Fruit fly (Drosophila melanogaster) whole organism, prepupa: ENCODE data around the gene CG31207.

Experiments
- CG10631 ChIP-seq: fragments of 200-800 bp; sonication (Bioruptor generic); optimal IDR thresholded peaks from 2 replicates; lab custom pipeline; 2016; ENCODE audit warnings: missing biosample characterization, missing genetic modification characterization
- CG10669 ChIP-seq: fragments of 200-800 bp; sonication (Bioruptor generic); optimal IDR thresholded peaks from 3 replicates; lab custom pipeline; 2018; ENCODE audit warnings: missing biosample characterization, mild to moderate bottlenecking, missing genetic modification characterization, moderate library complexity
- CG11762 ChIP-seq: fragments of 200-800 bp; sonication (Bioruptor generic); optimal IDR thresholded peaks from 3 replicates; lab custom pipeline; 2016; ENCODE audit warnings: missing biosample characterization, missing genetic modification characterization; ENCODE audit not compliant: insufficient read depth
- CG11902 ChIP-seq: fragments of 200-800 bp; sonication (Bioruptor generic); optimal IDR thresholded peaks from 3 replicates; lab custom pipeline; 2016; ENCODE audit warnings: missing biosample characterization, missing genetic modification characterization
- CG15336 ChIP-seq: fragments of 200-800 bp; sonication (Bioruptor generic); IDR thresholded peaks from 2 replicates; pipeline ENCODE4 v1.3.6; 2022; ENCODE audit warnings: missing biosample characterization, missing genetic modification characterization
- CG1621 ChIP-seq: fragments of 200-800 bp; sonication (Bioruptor generic); optimal IDR thresholded peaks from 3 replicates; lab custom pipeline; 2018; ENCODE audit warnings: missing biosample characterization, mild to moderate bottlenecking, missing genetic modification characterization
- CG16779 ChIP-seq: fragments of 200-800 bp; sonication (Bioruptor generic); optimal IDR thresholded peaks from 3 replicates; lab custom pipeline; 2017; ENCODE audit warnings: missing biosample characterization, mild to moderate bottlenecking, missing genetic modification characterization
- CG3032 ChIP-seq: fragments of 200-800 bp; optimal IDR thresholded peaks from 2 replicates; lab custom pipeline; 2019; ENCODE audit warnings: missing biosample characterization, mild to moderate bottlenecking, missing genetic modification characterization, moderate library complexity
- CG31627 ChIP-seq: fragments of 200-800 bp; sonication (Bioruptor generic); optimal IDR thresholded peaks from 3 replicates; lab custom pipeline; 2016; ENCODE audit warnings: missing biosample characterization, missing genetic modification characterization
- CG32006 ChIP-seq: fragments of 200-800 bp; sonication (Bioruptor generic); optimal IDR thresholded peaks from 3 replicates; lab custom pipeline; 2017; ENCODE audit warnings: missing biosample characterization, mild to moderate bottlenecking, missing genetic modification characterization
- CG34406 ChIP-seq: fragments of 200-800 bp; sonication (Bioruptor generic); optimal IDR thresholded peaks from 3 replicates; lab custom pipeline; 2016; ENCODE audit warnings: missing biosample characterization, missing genetic modification characterization
- CG6163 ChIP-seq: fragments of 200-800 bp; sonication (Bioruptor generic); IDR thresholded peaks from 3 replicates; pipeline ENCODE4 v1.3.6; 2022; ENCODE audit warnings: missing biosample characterization, missing genetic modification characterization
- CG6276 ChIP-seq: fragments of 200-800 bp; sonication (Bioruptor generic); optimal IDR thresholded peaks from 2 replicates; lab custom pipeline; 2017; ENCODE audit warnings: missing biosample characterization, mild to moderate bottlenecking, missing genetic modification characterization
- CG6792 ChIP-seq: fragments of 200-800 bp; sonication (Bioruptor generic); optimal IDR thresholded peaks from 3 replicates; lab custom pipeline; 2016; ENCODE audit warnings: missing biosample characterization, missing genetic modification characterization
- CG6808 ChIP-seq: fragments of 200-800 bp; sonication (Bioruptor generic); optimal IDR thresholded peaks from 3 replicates; lab custom pipeline; 2017; ENCODE audit warnings: missing biosample characterization, missing genetic modification characterization, mild to moderate bottlenecking, moderate library complexity, missing genetic modification reagents
- CG6854 ChIP-seq: fragments of 200-800 bp; sonication (Bioruptor generic); optimal IDR thresholded peaks from 2 replicates; lab custom pipeline; 2017; ENCODE audit warnings: missing biosample characterization, mild to moderate bottlenecking, missing genetic modification characterization
- CG8119 ChIP-seq: fragments of 200-800 bp; sonication (Bioruptor generic); IDR thresholded peaks from 3 replicates; pipeline ENCODE4 v1.3.6; 2022; ENCODE audit warnings: missing biosample characterization, missing genetic modification characterization
- CG8319 ChIP-seq: fragments of 200-800 bp; sonication (Bioruptor generic); optimal IDR thresholded peaks from 3 replicates; lab custom pipeline; 2016; ENCODE audit warnings: missing biosample characterization, missing genetic modification characterization
- CG8632 ChIP-seq: fragments of 200-800 bp; sonication (Bioruptor generic); optimal IDR thresholded peaks from 3 replicates; lab custom pipeline; 2016; ENCODE audit warnings: missing biosample characterization, missing genetic modification characterization
- CG9139 ChIP-seq: fragments of 200-800 bp; sonication (Bioruptor generic); optimal IDR thresholded peaks from 3 replicates; lab custom pipeline; 2017; ENCODE audit warnings: missing biosample characterization, mild to moderate bottlenecking, missing genetic modification characterization
- Eip78C ChIP-seq: fragments of 200-800 bp; sonication (Bioruptor generic); peaks from one replicate; lab custom pipeline; 2016; ENCODE audit warnings: missing biosample characterization, missing genetic modification characterization
- Eip93F ChIP-seq: fragments of 200-800 bp; sonication (Bioruptor generic); optimal IDR thresholded peaks from 2 replicates; lab custom pipeline; 2016; ENCODE audit warnings: missing biosample characterization, mild to moderate bottlenecking, missing genetic modification characterization
- Ets21C ChIP-seq: fragments of 200-800 bp; sonication (Bioruptor generic); optimal IDR thresholded peaks from 3 replicates; lab custom pipeline; 2016; ENCODE audit warnings: missing biosample characterization, missing genetic modification characterization
- Gug ChIP-seq: fragments of 200-800 bp; sonication (Bioruptor generic); IDR thresholded peaks from 2 replicates; pipeline ENCODE4 v1.3.6; 2022; ENCODE audit warnings: missing biosample characterization, missing genetic modification characterization
- Hr38 ChIP-seq: sonication (Bioruptor generic); optimal IDR thresholded peaks from 2 replicates; lab custom pipeline; 2016; ENCODE audit warnings: missing biosample characterization, missing genetic modification characterization
- Hr39 ChIP-seq: fragments of 200-800 bp; sonication (Bioruptor generic); optimal IDR thresholded peaks from 2 replicates; lab custom pipeline; 2016; ENCODE audit warnings: missing biosample characterization, missing genetic modification characterization
- Hr4 ChIP-seq: fragments of 200-800 bp; sonication (Bioruptor generic); optimal IDR thresholded peaks from 3 replicates; lab custom pipeline; 2016; ENCODE audit warnings: missing biosample characterization, missing genetic modification characterization
- Met ChIP-seq: fragments of 200-800 bp; sonication (Bioruptor generic); optimal IDR thresholded peaks from 3 replicates; lab custom pipeline; 2016; ENCODE audit warnings: missing biosample characterization, missing genetic modification characterization
- OdsH ChIP-seq: fragments of 200-800 bp; sonication (Bioruptor generic); optimal IDR thresholded peaks from 3 replicates; lab custom pipeline; 2016; ENCODE audit warnings: missing biosample characterization, missing genetic modification characterization
- Smox ChIP-seq: fragments of 200-800 bp; sonication (Bioruptor generic); optimal IDR thresholded peaks from 3 replicates; lab custom pipeline; 2016; ENCODE audit warnings: missing biosample characterization, missing genetic modification characterization
- Sox102F ChIP-seq: fragments of 200-800 bp; sonication (Bioruptor generic); optimal IDR thresholded peaks from 2 replicates; lab custom pipeline; 2016; ENCODE audit warnings: missing biosample characterization, mild to moderate bottlenecking, missing genetic modification characterization
- Sox14 ChIP-seq: fragments of 200-800 bp; sonication (Bioruptor generic); optimal IDR thresholded peaks from 3 replicates; lab custom pipeline; 2016; ENCODE audit warnings: missing biosample characterization, missing genetic modification characterization
- acj6 ChIP-seq: fragments of 200-800 bp; sonication (Bioruptor generic); optimal IDR thresholded peaks from 3 replicates; lab custom pipeline; 2016; ENCODE audit warnings: missing biosample characterization, missing genetic modification characterization
- dsx ChIP-seq: fragments of 200-800 bp; optimal IDR thresholded peaks from 3 replicates; lab custom pipeline; 2019; ENCODE audit warnings: missing biosample characterization, mild to moderate bottlenecking, missing genetic modification characterization, moderate library complexity; ENCODE audit not compliant: poor library complexity, severe bottlenecking
- esn ChIP-seq: fragments of 200-800 bp; sonication (Bioruptor generic); optimal IDR thresholded peaks from 2 replicates; lab custom pipeline; 2016; ENCODE audit warnings: missing biosample characterization, mild to moderate bottlenecking, missing genetic modification characterization, moderate library complexity
- fd59A ChIP-seq: fragments of 200-800 bp; sonication (Bioruptor generic); optimal IDR thresholded peaks from 2 replicates; lab custom pipeline; 2017; ENCODE audit warnings: missing biosample characterization, mild to moderate bottlenecking, missing genetic modification characterization, missing genetic modification reagents
- fd85E ChIP-seq: fragments of 200-800 bp; sonication (Bioruptor generic); optimal IDR thresholded peaks from 3 replicates; lab custom pipeline; 2016; ENCODE audit warnings: missing biosample characterization, missing genetic modification characterization
- fkh ChIP-seq: fragments of 200-800 bp; sonication (Bioruptor generic); optimal IDR thresholded peaks from 3 replicates; lab custom pipeline; 2017; ENCODE audit warnings: missing biosample characterization, mild to moderate bottlenecking, missing genetic modification characterization, moderate library complexity
- lz ChIP-seq: fragments of 200-800 bp; sonication (Bioruptor generic); optimal IDR thresholded peaks from 3 replicates; lab custom pipeline; 2016; ENCODE audit warnings: missing biosample characterization, missing genetic modification characterization
- net ChIP-seq: fragments of 200-800 bp; sonication (Bioruptor generic); optimal IDR thresholded peaks from 3 replicates; lab custom pipeline; 2016; ENCODE audit warnings: missing biosample characterization, missing genetic modification characterization
- pdm3 ChIP-seq: fragments of 200-800 bp; sonication (Bioruptor generic); optimal IDR thresholded peaks from 3 replicates; lab custom pipeline; 2016; ENCODE audit warnings: missing biosample characterization, missing genetic modification characterization
- salr ChIP-seq, 2 experiments: fragments of 200-800 bp; sonication (Bioruptor generic); optimal IDR thresholded peaks; 3 replicates each; lab custom pipeline; 2016 to 2018; ENCODE audit warnings: missing biosample characterization in 2 of 2, missing genetic modification characterization in 2 of 2, mild to moderate bottlenecking in 1 of 2
- ss ChIP-seq, 2 experiments: fragments of 200-800 bp; sonication (Bioruptor generic); optimal IDR thresholded peaks; 2 replicates in 1 of 2; 3 replicates in 1 of 2; lab custom pipeline; 2017 to 2018; ENCODE audit warnings: mild to moderate bottlenecking in 2 of 2, missing biosample characterization in 2 of 2, missing genetic modification characterization in 2 of 2, moderate library complexity in 1 of 2
- svp ChIP-seq: fragments of 200-800 bp; sonication (Bioruptor generic); peaks from one replicate; lab custom pipeline; 2016; ENCODE audit warnings: missing biosample characterization, missing genetic modification characterization
- topi ChIP-seq: fragments of 200-800 bp; sonication (Bioruptor generic); optimal IDR thresholded peaks from 3 replicates; lab custom pipeline; 2016; ENCODE audit warnings: missing biosample characterization, missing genetic modification characterization
- vri ChIP-seq: fragments of 200-800 bp; sonication (Bioruptor generic); optimal IDR thresholded peaks from 3 replicates; lab custom pipeline; 2016; ENCODE audit warnings: missing biosample characterization, mild to moderate bottlenecking, missing genetic modification characterization

CG31207 gene

DNA sequence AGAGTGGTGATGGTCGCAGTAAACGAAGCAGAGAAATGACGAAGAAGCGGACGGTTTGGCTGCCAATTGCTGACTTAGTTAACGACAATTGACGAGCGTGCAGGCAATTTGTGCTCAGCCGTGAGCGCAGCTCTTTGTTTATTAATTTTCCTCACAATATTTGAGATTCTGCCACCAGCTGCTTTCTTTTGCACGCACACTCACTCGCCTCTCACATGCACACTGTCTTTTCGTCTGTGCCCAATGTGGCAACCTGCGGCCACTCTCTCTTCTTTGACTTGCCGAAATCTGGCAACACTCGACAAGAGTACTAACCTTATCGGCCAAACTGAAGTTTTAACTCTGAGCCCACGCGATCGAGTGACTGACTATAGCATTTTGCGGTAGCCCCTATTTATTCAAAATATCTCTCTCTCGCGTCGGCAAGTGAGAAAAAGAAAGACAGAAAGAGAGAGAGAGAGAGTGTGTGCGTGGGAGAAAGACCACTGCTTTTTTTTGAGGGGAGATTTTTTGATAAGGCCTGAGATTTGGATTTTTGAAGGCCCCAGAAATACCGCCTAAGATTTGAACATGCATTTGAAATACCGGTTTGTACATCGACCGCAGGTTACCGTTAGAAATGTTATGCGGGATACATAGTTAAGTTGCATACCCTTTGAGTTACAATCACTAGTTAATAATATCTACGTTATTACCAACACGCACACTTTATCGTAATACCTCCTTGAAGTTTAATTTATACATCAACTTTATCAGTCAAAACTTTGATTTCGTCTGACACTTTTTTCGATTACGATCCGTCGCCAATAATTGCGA lies 13.8 kb upstream of the CG31207 start, which contains the start of gene Mvl (continued):
- no peak for TF ChIP-seq CG8632 (GFP tag; lab: Kevin White, UChicago)
- TF ChIP-seq CG10631 (GFP tag; lab: Kevin White, UChicago): no peak
- no peak for TF ChIP-seq CG31627 (GFP tag; lab: Kevin White, UChicago)
- no peak for TF ChIP-seq CG8319 (GFP tag; lab: Kevin White, UChicago)
- TF ChIP-seq Hr39 (GFP tag; lab: Kevin White, UChicago): no peak
- TF ChIP-seq, all 60 proteins: peak for 7

DNA sequence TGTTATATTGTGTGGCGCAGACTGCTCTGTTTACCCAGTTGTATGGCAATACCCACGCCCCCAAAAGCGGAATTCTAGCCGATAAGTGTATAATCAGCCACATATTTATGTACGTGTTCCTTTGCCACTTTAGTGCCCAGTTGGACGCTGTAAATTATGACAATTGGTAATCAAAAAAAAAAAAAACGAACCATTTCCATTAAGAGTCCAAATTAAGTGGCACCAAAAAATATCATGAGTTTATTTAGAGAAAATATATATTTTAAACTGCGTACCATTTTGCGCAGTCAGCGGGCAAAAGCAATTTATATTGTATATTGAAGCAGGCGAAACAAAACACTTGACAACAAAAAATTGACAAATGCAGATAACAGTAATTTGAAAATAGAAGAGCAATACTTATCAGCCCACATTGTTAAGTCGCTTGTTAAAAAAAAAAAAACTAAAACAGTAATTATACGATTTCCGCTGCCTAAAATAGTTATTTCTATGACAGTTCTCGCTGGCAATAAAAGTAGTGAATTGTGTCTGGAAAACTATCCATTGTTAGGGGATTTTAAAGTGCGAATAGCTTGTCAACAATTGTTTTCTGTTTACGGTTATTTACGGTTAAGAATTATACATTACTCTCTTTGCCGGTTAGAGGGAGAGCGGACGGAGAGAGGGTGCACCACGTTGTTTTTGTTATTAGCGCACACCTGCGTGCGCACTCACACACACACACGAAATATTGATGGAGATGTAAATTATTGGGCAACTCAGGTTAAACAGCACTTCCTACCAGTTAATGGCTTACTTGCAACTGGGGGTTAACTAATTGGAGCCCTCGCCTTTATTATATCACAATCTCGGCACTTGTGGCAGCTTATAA lies 12.9 kb upstream of the CG31207 start:
- no peak for TF ChIP-seq Hr4
- TF ChIP-seq ss (GFP tag; optimal IDR thresholded peaks at IDR 0.05; lab: Kevin White, UChicago): no peak
- TF ChIP-seq CG15336 (GFP tag; lab: Robert Waterston, UW): no peak
- TF ChIP-seq Ets21C (GFP tag; lab: Kevin White, UChicago): no peak
- TF ChIP-seq Met (GFP tag; lab: Kevin White, UChicago): peak; percentile 8
- TF ChIP-seq Smox (GFP tag; lab: Kevin White, UChicago): no peak
- no peak for TF ChIP-seq Gug
- no peak for TF ChIP-seq CG6808 (GFP tag; lab: Kevin White, UChicago)
- TF ChIP-seq fd85E (GFP tag; lab: Kevin White, UChicago): no peak
- no peak for TF ChIP-seq CG6276 (GFP tag; lab: Kevin White, UChicago)
- no peak for TF ChIP-seq CG31627 (GFP tag; lab: Kevin White, UChicago)
- peak; percentile 70 for TF ChIP-seq svp
- no peak for TF ChIP-seq CG10669 (GFP tag; lab: Kevin White, UChicago)
- TF ChIP-seq Sox14 (GFP tag; lab: Kevin White, UChicago): no peak
- TF ChIP-seq CG9139 (GFP tag; lab: Kevin White, UChicago): no peak
- no peak for TF ChIP-seq fd59A (GFP tag; lab: Kevin White, UChicago)
- TF ChIP-seq CG3032 (tag; lab: Kevin White, UChicago): no peak
- TF ChIP-seq CG8119 (GFP tag; lab: Robert Waterston, UW): no peak
- no peak for TF ChIP-seq topi (GFP tag; lab: Kevin White, UChicago)
- TF ChIP-seq dsx (GFP tag; lab: Kevin White, UChicago): no peak
- TF ChIP-seq CG1621 (tag; lab: Kevin White, UChicago): no peak
- TF ChIP-seq CG6163 (GFP tag; lab: Robert Waterston, UW): no peak
- TF ChIP-seq salr (GFP tag; optimal IDR thresholded peaks at IDR 0.05; lab: Kevin White, UChicago): no peak
- no peak for TF ChIP-seq CG8632 (GFP tag; lab: Kevin White, UChicago)
- no peak for TF ChIP-seq Eip93F (GFP tag; lab: Kevin White, UChicago)
- TF ChIP-seq CG32006: no peak
- no peak for TF ChIP-seq CG6854 (GFP tag; lab: Kevin White, UChicago)
- no peak for TF ChIP-seq CG16779 (tag; lab: Kevin White, UChicago)
- TF ChIP-seq CG11902 (GFP tag; lab: Kevin White, UChicago): no peak
- peak; percentile 17 for TF ChIP-seq Sox102F (GFP tag; lab: Kevin White, UChicago)
- no peak for TF ChIP-seq OdsH (GFP tag; lab: Kevin White, UChicago)
- no peak for TF ChIP-seq net (GFP tag; lab: Kevin White, UChicago)
- no peak for TF ChIP-seq acj6
- peak; percentile 47 for TF ChIP-seq vri
- TF ChIP-seq CG10631 (GFP tag; lab: Kevin White, UChicago): no peak
- TF ChIP-seq CG11762 (GFP tag; lab: Kevin White, UChicago): no peak
- no peak for TF ChIP-seq lz (GFP tag; lab: Kevin White, UChicago)
- TF ChIP-seq fkh (GFP tag; lab: Kevin White, UChicago): peak; percentile 42
- TF ChIP-seq pdm3 (GFP tag; lab: Kevin White, UChicago): no peak
- peak; percentile 66 for TF ChIP-seq Eip78C (GFP tag; lab: Kevin White, UChicago)
- TF ChIP-seq CG34406 (GFP tag; lab: Kevin White, UChicago): no peak
- no peak for TF ChIP-seq esn (GFP tag; lab: Kevin White, UChicago)
- TF ChIP-seq Hr38: no peak
- no peak for TF ChIP-seq CG6792
